Fruit fly (Drosophila melanogaster) whole organism, embryonic: ENCODE data around the gene CG3652.

Source experiments
- HLHmδ ChIP-seq: fragments of 200-800 bp; sonication (Bioruptor generic); optimal IDR thresholded peaks from 2 replicates; lab custom pipeline; 2018; ENCODE audit warnings: missing biosample characterization, mild to moderate bottlenecking, missing genetic modification characterization, moderate library complexity
- HmgD ChIP-seq: fragments of 200-800 bp; sonication (Bioruptor generic); optimal IDR thresholded peaks from 3 replicates; lab custom pipeline; 2016; ENCODE audit warnings: missing biosample characterization, missing genetic modification characterization
- pho ChIP-seq: fragments of 200-800 bp; sonication (Bioruptor generic); optimal IDR thresholded peaks from 2 replicates; lab custom pipeline; 2016; ENCODE audit warnings: missing biosample characterization, missing genetic modification characterization

- no peak for TF ChIP-seq HLHmδ (GFP tag; lab: Kevin White, UChicago)
- no peak for TF ChIP-seq HmgD
- TF ChIP-seq pho (GFP tag; lab: Kevin White, UChicago): no peak
Observed at dm6 chr2L:4366652-4367051, 27.0 kb downstream of the CG3652 start.
